Worm (Caenorhabditis elegans): ENCODE measurements around the gene seb-3.

seb-3 gene

DNA sequence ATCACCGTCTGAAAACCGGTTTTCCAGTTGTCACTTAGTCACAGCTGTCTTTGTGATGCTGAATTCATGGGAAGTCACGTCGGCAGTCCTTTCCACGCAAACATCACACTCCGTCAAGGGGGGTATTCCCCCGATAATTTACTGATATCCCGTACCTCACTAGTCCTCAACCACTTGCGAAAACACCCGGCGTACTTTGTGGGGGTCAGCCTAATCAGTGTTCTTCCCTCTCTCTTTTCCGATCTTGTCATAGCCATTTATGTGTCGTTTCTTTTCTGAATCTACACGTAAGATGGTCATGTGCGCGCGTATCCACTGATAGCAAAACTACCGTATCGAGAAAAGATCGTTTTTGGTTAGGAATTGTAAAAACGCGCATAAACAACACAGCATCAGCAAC lies 53.3 kb downstream of the seb-3 start:
- TF ChIP-seq hmg-20 (GFP tag; IDR thresholded peaks at IDR 0.05), result no peak
- no peak for TF ChIP-seq cebp-1 (GFP tag; IDR thresholded peaks at IDR 0.05)
- peak; percentile 9 for TF ChIP-seq cebp-1 (tag; optimal IDR thresholded peaks at IDR 0.05)
- peak; percentile 28 for TF ChIP-seq lin-40 (tag; optimal IDR thresholded peaks at IDR 0.05)
- peak; percentile 59 for TF ChIP-seq ztf-26 (tag; optimal IDR thresholded peaks at IDR 0.05)

Data from whole organism, young adult.